Worm (Caenorhabditis elegans) whole organism, mixed stage, embryonic: ENCODE results near the gene pkhm-2.

ENCODE experiments used
- M03D4.4 ChIP-seq: sonication (generic microtip); optimal IDR thresholded peaks from 2 replicates; lab custom pipeline; 2017; ENCODE audit warnings: mild to moderate bottlenecking, missing genetic modification characterization, missing compliant biosample characterization
- blmp-1 ChIP-seq: fragments of 150-350 bp; optimal IDR thresholded peaks from 2 replicates; lab custom pipeline; 2014; ENCODE audit warnings: missing biosample characterization, missing genetic modification characterization
- ceh-43 ChIP-seq: fragments of 200-800 bp; sonication (Bioruptor generic); optimal IDR thresholded peaks from 2 replicates; lab custom pipeline; 2018; ENCODE audit warnings: mild to moderate bottlenecking, missing genetic modification characterization, moderate library complexity, missing compliant biosample characterization
- ceh-83 ChIP-seq: fragments of 200-800 bp; sonication (Bioruptor generic); optimal IDR thresholded peaks from 2 replicates; lab custom pipeline; 2018; ENCODE audit warnings: mild to moderate bottlenecking, missing genetic modification characterization, missing compliant biosample characterization
- ces-1 ChIP-seq: fragments of 150-350 bp; optimal IDR thresholded peaks from 2 replicates; lab custom pipeline; 2014; ENCODE audit warnings: missing biosample characterization, missing genetic modification reagents, missing genetic modification characterization
- cnd-1 ChIP-seq: fragments of 200-800 bp; sonication (Bioruptor generic); optimal IDR thresholded peaks from 2 replicates; lab custom pipeline; 2018; ENCODE audit warnings: mild to moderate bottlenecking, missing genetic modification characterization, missing compliant biosample characterization
- drap-1 ChIP-seq: fragments of 200-800 bp; sonication (Bioruptor generic); optimal IDR thresholded peaks from 3 replicates; lab custom pipeline; 2018; ENCODE audit warnings: mild to moderate bottlenecking, missing genetic modification characterization, missing compliant biosample characterization
- elt-1 ChIP-seq: sonication (generic microtip); optimal IDR thresholded peaks from 2 replicates; lab custom pipeline; 2017; ENCODE audit warnings: missing genetic modification characterization, mild to moderate bottlenecking, missing compliant biosample characterization, antibody characterized with exemption, moderate library complexity, borderline replicate concordance; ENCODE audit not compliant: insufficient read depth
- elt-3 ChIP-seq: fragments of 150-350 bp; optimal IDR thresholded peaks from 2 replicates; lab custom pipeline; 2014; ENCODE audit warnings: missing biosample characterization, missing genetic modification characterization
- hlh-1 ChIP-seq: fragments of 150-350 bp; optimal IDR thresholded peaks from 2 replicates; lab custom pipeline; 2014; ENCODE audit warnings: missing biosample characterization, missing genetic modification reagents, missing genetic modification characterization
- lin-13 ChIP-seq: fragments of 150-350 bp; optimal IDR thresholded peaks from 2 replicates; lab custom pipeline; 2014; ENCODE audit warnings: missing biosample characterization, missing genetic modification characterization
- lin-32 ChIP-seq: fragments of 200-800 bp; sonication (Bioruptor generic); optimal IDR thresholded peaks from 2 replicates; lab custom pipeline; 2018; ENCODE audit warnings: mild to moderate bottlenecking, missing genetic modification characterization, missing compliant biosample characterization
- mab-5 ChIP-seq: fragments of 150-350 bp; optimal IDR thresholded peaks from 2 replicates; lab custom pipeline; 2014; ENCODE audit warnings: missing biosample characterization, missing genetic modification characterization
- mep-1 ChIP-seq: fragments of 150-350 bp; optimal IDR thresholded peaks from 2 replicates; lab custom pipeline; 2017; ENCODE audit warnings: missing biosample characterization, missing genetic modification reagents, missing genetic modification characterization, inconsistent platforms
- mls-2 ChIP-seq: sonication (generic microtip); optimal IDR thresholded peaks from 2 replicates; lab custom pipeline; 2016; ENCODE audit warnings: mild to moderate bottlenecking, missing genetic modification characterization, moderate library complexity, missing compliant biosample characterization
- nhr-12 ChIP-seq: fragments of 150-350 bp; optimal IDR thresholded peaks from 2 replicates; lab custom pipeline; 2014; ENCODE audit warnings: missing biosample characterization, missing genetic modification characterization
- nhr-2 ChIP-seq: fragments of 150-350 bp; optimal IDR thresholded peaks from 2 replicates; lab custom pipeline; 2014; ENCODE audit warnings: missing biosample characterization, missing genetic modification characterization
- nhr-237 ChIP-seq: fragments of 150-350 bp; optimal IDR thresholded peaks from 2 replicates; lab custom pipeline; 2014; ENCODE audit warnings: missing biosample characterization, missing genetic modification characterization
- nhr-28 ChIP-seq: fragments of 150-350 bp; optimal IDR thresholded peaks from 2 replicates; lab custom pipeline; 2014; ENCODE audit warnings: missing biosample characterization, missing genetic modification characterization
- pha-4 ChIP-seq: fragments of 150-350 bp; optimal IDR thresholded peaks from 2 replicates; lab custom pipeline; 2018; ENCODE audit warnings: missing biosample characterization, missing genetic modification reagents, missing genetic modification characterization
- sem-2 ChIP-seq: fragments of 200-800 bp; sonication (Bioruptor generic); optimal IDR thresholded peaks from 2 replicates; lab custom pipeline; 2018; ENCODE audit warnings: mild to moderate bottlenecking, missing genetic modification characterization, missing compliant biosample characterization
- snpc-4 ChIP-seq: fragments of 150-350 bp; optimal IDR thresholded peaks from 2 replicates; lab custom pipeline; 2014; ENCODE audit warnings: missing biosample characterization, missing genetic modification characterization
- sptf-1 ChIP-seq: sonication (generic microtip); optimal IDR thresholded peaks from 2 replicates; lab custom pipeline; 2017; ENCODE audit warnings: mild to moderate bottlenecking, missing genetic modification characterization, moderate library complexity, missing compliant biosample characterization
- tbx-8 ChIP-seq: fragments of 200-800 bp; sonication (Bioruptor generic); optimal IDR thresholded peaks from 2 replicates; lab custom pipeline; 2018; ENCODE audit warnings: mild to moderate bottlenecking, missing genetic modification characterization, moderate library complexity, missing compliant biosample characterization
- unc-39 ChIP-seq: fragments of 150-350 bp; optimal IDR thresholded peaks from 2 replicates; lab custom pipeline; 2014; ENCODE audit warnings: missing biosample characterization, missing genetic modification characterization
- unc-62 ChIP-seq: fragments of 150-350 bp; optimal IDR thresholded peaks from 2 replicates; lab custom pipeline; 2014; ENCODE audit warnings: missing biosample characterization, missing genetic modification reagents, missing genetic modification characterization
- zip-8 ChIP-seq: fragments of 150-350 bp; optimal IDR thresholded peaks from 2 replicates; lab custom pipeline; 2014; ENCODE audit warnings: missing biosample characterization, missing genetic modification characterization
- ztf-11 ChIP-seq: fragments of 150-350 bp; optimal IDR thresholded peaks from 2 replicates; lab custom pipeline; 2014; ENCODE audit warnings: missing biosample characterization, missing genetic modification characterization

pkhm-2 gene

DNA sequence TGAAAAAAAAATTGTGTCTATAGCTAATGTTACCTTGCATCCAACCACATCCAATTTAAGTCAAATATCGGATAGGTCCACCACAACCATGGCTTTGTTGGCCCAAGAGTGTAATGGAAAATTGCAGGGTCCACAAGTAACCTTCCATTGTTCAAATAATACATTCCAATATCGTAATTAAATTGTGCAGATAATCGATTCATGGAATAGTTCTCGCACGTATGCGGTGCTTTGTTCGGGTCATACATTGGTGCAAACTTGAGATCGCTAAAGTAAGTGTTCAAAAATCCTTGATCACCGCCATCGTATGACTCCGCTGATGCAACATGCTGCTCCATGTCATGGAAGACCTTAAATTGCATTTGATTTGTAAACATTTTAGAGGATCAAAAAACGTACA, 18.1 kb downstream of the pkhm-2 start:
- no peak for TF ChIP-seq nhr-12 (tag; lab: Kevin White, UChicago)
- TF ChIP-seq drap-1 (GFP tag; lab: Kevin White, UChicago), result no peak
- TF ChIP-seq M03D4.4, result no peak
- no peak for TF ChIP-seq zip-8 (tag; lab: Kevin White, UChicago)
- no peak for TF ChIP-seq lin-32
- TF ChIP-seq mls-2 (tag; lab: Kevin White, UChicago), result no peak
- TF ChIP-seq sem-2 (GFP tag; lab: Kevin White, UChicago), result no peak
- TF ChIP-seq ces-1 (GFP tag; lab: Kevin White, UChicago), result no peak
- no peak for TF ChIP-seq cnd-1 (tag; lab: Kevin White, UChicago)
- no peak for TF ChIP-seq blmp-1 (tag; lab: Kevin White, UChicago)
- no peak for TF ChIP-seq snpc-4 (tag; lab: Kevin White, UChicago)
- TF ChIP-seq unc-39 (tag; lab: Kevin White, UChicago), result no peak
- no peak for TF ChIP-seq elt-1 (tag; lab: Kevin White, UChicago)
- TF ChIP-seq nhr-2 (tag; lab: Kevin White, UChicago), result no peak
- TF ChIP-seq nhr-237 (tag; lab: Kevin White, UChicago), result no peak
- TF ChIP-seq hlh-1 (tag; lab: Kevin White, UChicago), result no peak

DNA sequence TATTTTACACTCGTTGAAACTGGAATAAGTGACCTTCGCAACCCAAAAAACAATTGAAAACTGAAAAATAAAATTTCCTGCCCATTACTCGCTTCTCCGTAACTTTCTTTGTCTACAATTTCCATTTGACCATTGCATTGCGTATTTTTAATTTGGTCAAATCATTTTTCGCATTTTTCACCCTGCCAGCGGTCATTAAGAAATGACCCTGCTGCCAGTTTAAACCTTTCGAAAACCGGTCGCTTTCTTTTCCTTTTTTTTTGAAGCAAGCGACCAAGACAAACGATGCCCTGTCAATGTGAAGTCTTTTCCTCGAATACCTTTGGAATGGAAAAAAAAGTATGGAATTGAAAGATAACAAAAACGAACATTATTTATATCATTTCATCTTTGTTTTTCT, 20.3 kb downstream of the pkhm-2 start:
- TF ChIP-seq sptf-1 (tag; lab: Kevin White, UChicago) (no peak), cnd-1 (tag; lab: Kevin White, UChicago) (no peak), snpc-4 (tag; lab: Kevin White, UChicago) (no peak), mls-2 (tag; lab: Kevin White, UChicago) (no peak), drap-1 (GFP tag; lab: Kevin White, UChicago) (no peak), nhr-28 (tag; lab: Kevin White, UChicago) (no peak), sem-2 (GFP tag; lab: Kevin White, UChicago) (no peak), ztf-11 (tag; lab: Kevin White, UChicago) (no peak), elt-1 (tag; lab: Kevin White, UChicago) (no peak), ceh-83 (no peak), tbx-8 (GFP tag; lab: Kevin White, UChicago) (no peak), blmp-1 (tag; lab: Kevin White, UChicago) (no peak)

DNA sequence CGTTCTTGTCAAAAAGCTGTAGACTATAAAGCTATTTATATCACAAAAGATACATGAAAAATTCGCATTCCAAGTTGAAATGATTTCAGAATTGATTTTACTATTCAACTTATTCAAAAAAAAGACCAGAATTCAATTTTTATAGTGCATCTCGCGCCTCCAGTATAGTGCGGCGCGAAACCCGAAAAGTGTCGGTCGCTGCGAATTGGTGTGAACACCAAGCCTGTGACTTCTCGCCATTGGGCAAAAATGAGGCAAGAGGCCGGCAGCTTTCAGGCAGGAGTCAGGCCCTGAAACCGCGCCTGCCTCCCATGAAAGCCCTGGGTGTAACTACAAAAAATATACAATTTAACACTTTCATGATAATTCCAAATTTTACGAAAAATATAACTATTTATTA, 21.9 kb downstream of the pkhm-2 start:
- TF ChIP-seq elt-1 (tag; lab: Kevin White, UChicago) (no peak), sptf-1 (tag; lab: Kevin White, UChicago) (no peak), nhr-12 (tag; lab: Kevin White, UChicago) (no peak), sem-2 (GFP tag; lab: Kevin White, UChicago) (no peak), unc-39 (tag; lab: Kevin White, UChicago) (no peak), lin-32 (no peak), nhr-28 (tag; lab: Kevin White, UChicago) (no peak), ceh-83 (no peak), lin-13 (no peak), zip-8 (tag; lab: Kevin White, UChicago) (no peak), mls-2 (tag; lab: Kevin White, UChicago) (no peak), snpc-4 (tag; lab: Kevin White, UChicago) (no peak)
- TF ChIP-seq, all 35 proteins: peak for 0

DNA sequence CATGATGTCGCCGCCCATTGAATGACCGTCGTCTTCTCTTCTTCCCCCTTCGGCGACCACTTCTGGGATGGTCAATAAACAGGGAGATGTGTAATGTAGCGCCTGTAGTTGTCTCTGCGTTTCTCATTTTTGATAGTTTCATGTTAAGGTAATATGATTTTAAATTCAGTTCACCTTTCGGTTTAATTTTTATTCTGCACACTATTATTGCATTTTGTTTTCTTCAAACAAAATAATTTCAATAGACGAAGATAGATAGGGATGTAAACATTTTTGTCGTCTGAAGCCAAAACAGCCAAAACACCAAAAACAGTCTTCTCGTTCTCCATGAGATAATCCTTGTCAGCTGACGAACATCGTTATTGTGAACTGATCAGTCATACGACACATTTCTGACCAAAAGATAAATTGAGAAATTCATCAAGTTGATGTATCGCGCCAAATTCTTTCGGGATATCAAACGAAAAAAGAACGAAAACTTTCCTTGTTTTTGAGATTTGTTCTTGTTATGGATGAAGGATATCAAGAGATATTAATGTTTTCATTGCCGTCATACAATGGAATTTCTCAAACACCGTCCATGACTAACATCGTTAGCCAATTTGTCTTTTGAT, 22.5 kb downstream of the pkhm-2 start, which contains the start of gene C11G10.1:
Gene C11G10.1 (minus strand): TSS at position 51 of the 614 bp plus-strand sequence.
- TF ChIP-seq ceh-83 (no peak), sptf-1 (tag; lab: Kevin White, UChicago) (no peak), unc-39 (tag; lab: Kevin White, UChicago) (no peak), hlh-1 (tag; lab: Kevin White, UChicago) (no peak)

DNA sequence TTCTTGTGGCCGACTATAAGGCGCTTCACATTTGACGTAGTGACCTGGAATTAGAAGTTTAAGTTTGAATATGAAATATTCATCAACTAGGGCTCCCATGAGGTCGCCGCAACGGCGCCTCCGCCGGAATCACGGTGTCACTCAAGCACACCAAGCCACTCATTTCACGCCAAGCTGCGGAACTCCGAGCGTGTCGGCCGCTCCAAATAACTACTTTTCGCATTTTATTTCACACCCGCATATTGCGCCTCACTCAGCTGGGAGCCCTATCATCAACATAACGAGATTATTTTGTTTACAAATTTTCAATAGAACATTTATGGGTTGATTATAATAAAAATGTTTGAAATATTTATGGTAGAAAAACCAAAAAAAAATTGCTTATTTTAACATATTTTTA, 23.4 kb downstream of the pkhm-2 start:
- TF ChIP-seq elt-3 (tag; lab: Kevin White, UChicago) (no peak), mep-1 (tag; lab: Kevin White, UChicago) (no peak), elt-1 (tag; lab: Kevin White, UChicago) (no peak), ceh-43 (GFP tag; lab: Kevin White, UChicago) (no peak), lin-32 (no peak), unc-62 (GFP tag; lab: Kevin White, UChicago) (no peak), ces-1 (GFP tag; lab: Kevin White, UChicago) (no peak), nhr-2 (tag; lab: Kevin White, UChicago) (no peak), ceh-83 (no peak), cnd-1 (tag; lab: Kevin White, UChicago) (no peak), ztf-11 (tag; lab: Kevin White, UChicago) (no peak), nhr-237 (tag; lab: Kevin White, UChicago) (no peak), pha-4 (tag; lab: Kevin White, UChicago) (no peak), mab-5 (tag; lab: Kevin White, UChicago) (no peak), drap-1 (GFP tag; lab: Kevin White, UChicago) (no peak)
